Fruit fly (Drosophila melanogaster): Measurements from ENCODE around the gene CG14626.
A peak's percentile ranks its signal among the peaks of the same experiment; 100 is the strongest.

CG14626 gene

dm6 chrX:1236475-1236874, 51.9 kb downstream of the CG14626 start, which contains the start of gene CG3638 (continued):
- TF ChIP-seq cato (GFP tag; optimal IDR thresholded peaks at IDR 0.05; ENCODE audit: borderline replicate concordance) (no peak), org-1 (GFP tag; optimal IDR thresholded peaks at IDR 0.05) (no peak), CG7987 (GFP tag; optimal IDR thresholded peaks at IDR 0.05) (peak; percentile 46), scrt (GFP tag; optimal IDR thresholded peaks at IDR 0.05) (peak; percentile 15), chif (GFP tag; optimal IDR thresholded peaks at IDR 0.05) (peak in 1 of 2 experiments; percentile 21), lab (GFP tag; optimal IDR thresholded peaks at IDR 0.05) (no peak), slou (GFP tag; optimal IDR thresholded peaks at IDR 0.05) (no peak), nmo (GFP tag; optimal IDR thresholded peaks at IDR 0.05) (peak; percentile 50), Ets65A (GFP tag) (peak; percentile 92), HLH4C (GFP tag; IDR thresholded peaks at IDR 0.05; ENCODE audit: partially characterized antibody) (peak; percentile 71), CG2712 (tag; optimal IDR thresholded peaks at IDR 0.05) (peak; percentile 58), sd (tag; optimal IDR thresholded peaks at IDR 0.05) (peak; percentile 52), Dref (GFP tag; IDR thresholded peaks at IDR 0.05) (peak; percentile 96), CG30020 (tag; optimal IDR thresholded peaks at IDR 0.05) (peak; percentile 16), chn (GFP tag; optimal IDR thresholded peaks at IDR 0.05) (peak; percentile 38), CG10267 (tag; optimal IDR thresholded peaks at IDR 0.05) (peak; percentile 63), Hmr (GFP tag; optimal IDR thresholded peaks at IDR 0.05) (peak; percentile 71), Atf-2 (GFP tag; optimal IDR thresholded peaks at IDR 0.05) (peak; percentile 24), seq (GFP tag; IDR thresholded peaks at IDR 0.05) (no peak), pita (GFP tag; optimal IDR thresholded peaks at IDR 0.05) (peak; percentile 93), CG1602 (GFP tag; optimal IDR thresholded peaks at IDR 0.05) (peak; percentile 26), vfl (GFP tag; optimal IDR thresholded peaks at IDR 0.05) (peak; percentile 33), CG10979 (tag; optimal IDR thresholded peaks at IDR 0.05) (peak; percentile 42), Deaf1 (tag; optimal IDR thresholded peaks at IDR 0.05) (peak; percentile 67), CG31224 (GFP tag; IDR thresholded peaks at IDR 0.05) (no peak), CG15601 (tag; optimal IDR thresholded peaks at IDR 0.05) (peak; percentile 24), CG18262 (tag; optimal IDR thresholded peaks at IDR 0.05) (no peak), Lhr (GFP tag; optimal IDR thresholded peaks at IDR 0.05) (peak; percentile 89), Chrac-16 (GFP tag; optimal IDR thresholded peaks at IDR 0.05) (peak; percentile 19), Fer3 (tag; optimal IDR thresholded peaks at IDR 0.05) (no peak), CG18764 (GFP tag; optimal IDR thresholded peaks at IDR 0.05) (peak; percentile 6), emc (GFP tag; optimal IDR thresholded peaks at IDR 0.05) (no peak), MBD-R2 (GFP tag; IDR thresholded peaks at IDR 0.05) (peak; percentile 74), unpg (GFP tag; optimal IDR thresholded peaks at IDR 0.05) (no peak), maf-S (GFP tag; optimal IDR thresholded peaks at IDR 0.05) (peak; percentile 26), Sin3A (optimal IDR thresholded peaks at IDR 0.05) (peak; percentile 55), Bgb (GFP tag; IDR thresholded peaks at IDR 0.05; ENCODE audit: partially characterized antibody) (peak; percentile 85), BEAF-32 (GFP tag; optimal IDR thresholded peaks at IDR 0.05) (peak; percentile 89), kni (GFP tag; optimal IDR thresholded peaks at IDR 0.05) (no peak), CG2116 (GFP tag; optimal IDR thresholded peaks at IDR 0.05) (peak; percentile 94), row (GFP tag; IDR thresholded peaks at IDR 0.05) (peak; percentile 46), CG12155 (GFP tag; optimal IDR thresholded peaks at IDR 0.05) (peak; percentile 58), ap (GFP tag; IDR thresholded peaks at IDR 0.05) (no peak), CG15514 (GFP tag; optimal IDR thresholded peaks at IDR 0.05) (peak; percentile 80), CG16813 (GFP tag; IDR thresholded peaks at IDR 0.05; ENCODE audit: partially characterized antibody) (peak; percentile 77), nerfin-1 (tag; optimal IDR thresholded peaks at IDR 0.05) (peak; percentile 52), CG11456 (GFP tag; IDR thresholded peaks at IDR 0.05) (peak; percentile 65; the same call in 2 of the 3 replicates), CG7271 (tag; optimal IDR thresholded peaks at IDR 0.05) (peak; percentile 9), CG34376 (GFP tag; optimal IDR thresholded peaks at IDR 0.05) (peak; percentile 10), CG7745 (tag; optimal IDR thresholded peaks at IDR 0.05) (no peak)

Data from whole organism, embryonic.